Worm (Caenorhabditis elegans): ENCODE measurements around the gene Y41E3.22.

- TF ChIP-seq him-1 (tag; optimal IDR thresholded peaks at IDR 0.05) (no peak), W03F9.2 (tag; optimal IDR thresholded peaks at IDR 0.05) (no peak), dao-5 (tag; optimal IDR thresholded peaks at IDR 0.05) (no peak)
Measured at ce11 chrIV:14953802-14954201, 3.3 kb downstream of the Y41E3.22 start.
